Fruit fly (Drosophila melanogaster) whole organism, embryonic: ENCODE measurements around the gene CG7742.

Experiments used
- BEAF-32 ChIP-seq: fragments of 200-800 bp; sonication (Bioruptor generic); optimal IDR thresholded peaks from 3 replicates; lab custom pipeline; 2017; ENCODE audit warnings: missing biosample characterization, missing genetic modification characterization, mild to moderate bottlenecking, moderate library complexity, missing genetic modification reagents
- CG10274 ChIP-seq: fragments of 200-800 bp; sonication (Bioruptor generic); optimal IDR thresholded peaks from 3 replicates; lab custom pipeline; 2017; ENCODE audit warnings: missing biosample characterization, mild to moderate bottlenecking, missing genetic modification characterization
- CG10366 ChIP-seq: fragments of 200-800 bp; sonication (Bioruptor generic); IDR thresholded peaks from 2 replicates; pipeline ENCODE4 v1.3.6; 2022; ENCODE audit warnings: missing biosample characterization, missing genetic modification characterization
- CG10431 ChIP-seq: fragments of 200-800 bp; sonication (Bioruptor generic); optimal IDR thresholded peaks from 3 replicates; lab custom pipeline; 2018; ENCODE audit warnings: missing biosample characterization, mild to moderate bottlenecking, missing genetic modification characterization
- CG10462 ChIP-seq: fragments of 200-800 bp; sonication (Bioruptor generic); optimal IDR thresholded peaks from 2 replicates; lab custom pipeline; 2016; ENCODE audit warnings: missing biosample characterization, missing genetic modification characterization
- CG10543 ChIP-seq: fragments of 200-800 bp; sonication (Bioruptor generic); optimal IDR thresholded peaks from 3 replicates; lab custom pipeline; 2017; ENCODE audit warnings: missing biosample characterization, mild to moderate bottlenecking, missing genetic modification characterization, moderate library complexity
- CG10979 ChIP-seq: fragments of 200-800 bp; sonication (Bioruptor generic); optimal IDR thresholded peaks from 2 replicates; lab custom pipeline; 2018; ENCODE audit warnings: missing biosample characterization, mild to moderate bottlenecking, missing genetic modification characterization, moderate library complexity
- CG15601 ChIP-seq: fragments of 200-800 bp; sonication (Bioruptor generic); optimal IDR thresholded peaks from 3 replicates; lab custom pipeline; 2019; ENCODE audit warnings: missing biosample characterization, mild to moderate bottlenecking, missing genetic modification characterization, moderate library complexity
- CG2199 ChIP-seq: fragments of 200-800 bp; sonication (Bioruptor generic); IDR thresholded peaks from 3 replicates; pipeline ENCODE4 v1.3.6; 2022; ENCODE audit warnings: missing biosample characterization, missing genetic modification characterization
- CG32767 ChIP-seq: fragments of 200-800 bp; sonication (Bioruptor generic); IDR thresholded peaks from 2 replicates; pipeline ENCODE4 v1.3.6; 2022; ENCODE audit warnings: missing biosample characterization, missing genetic modification characterization
- CG34422 ChIP-seq: fragments of 200-800 bp; sonication (Bioruptor generic); IDR thresholded peaks from 3 replicates; pipeline ENCODE4 v1.3.6; 2022; ENCODE audit warnings: missing biosample characterization, missing genetic modification characterization
- CG5245 ChIP-seq: fragments of 200-800 bp; sonication (Bioruptor generic); optimal IDR thresholded peaks from 3 replicates; lab custom pipeline; 2016; ENCODE audit warnings: missing biosample characterization, missing genetic modification characterization
- CG6683 ChIP-seq: fragments of 200-800 bp; sonication (Bioruptor generic); optimal IDR thresholded peaks from 2 replicates; lab custom pipeline; 2017; ENCODE audit warnings: missing biosample characterization, mild to moderate bottlenecking, missing genetic modification characterization, missing genetic modification reagents
- CG7745 ChIP-seq: fragments of 200-800 bp; sonication (Bioruptor generic); optimal IDR thresholded peaks from 2 replicates; lab custom pipeline; 2018; ENCODE audit warnings: missing biosample characterization, mild to moderate bottlenecking, missing genetic modification characterization, moderate library complexity
- CG8089 ChIP-seq: fragments of 200-800 bp; sonication (Bioruptor generic); optimal IDR thresholded peaks from 3 replicates; lab custom pipeline; 2016; ENCODE audit warnings: missing biosample characterization, missing genetic modification characterization
- CG9609 ChIP-seq: fragments of 200-800 bp; sonication (Bioruptor generic); optimal IDR thresholded peaks from 3 replicates; lab custom pipeline; 2016; ENCODE audit warnings: missing biosample characterization, missing genetic modification characterization
- CG9727 ChIP-seq: fragments of 200-800 bp; sonication (Bioruptor generic); optimal IDR thresholded peaks from 3 replicates; lab custom pipeline; 2017; ENCODE audit warnings: missing biosample characterization, mild to moderate bottlenecking, missing genetic modification characterization
- Hmr ChIP-seq: fragments of 200-800 bp; sonication (Bioruptor generic); optimal IDR thresholded peaks from 3 replicates; lab custom pipeline; 2017; ENCODE audit warnings: mild to moderate bottlenecking, missing biosample characterization, missing genetic modification reagents, missing genetic modification characterization
- Kr ChIP-seq: fragments of 200-800 bp; sonication (Bioruptor generic); optimal IDR thresholded peaks from 2 replicates; lab custom pipeline; 2017; ENCODE audit warnings: missing biosample characterization, mild to moderate bottlenecking, missing genetic modification characterization
- Nf-YA ChIP-seq: fragments of 200-800 bp; sonication (Bioruptor generic); IDR thresholded peaks from 2 replicates; pipeline ENCODE4 v1.3.6; 2022; ENCODE audit warnings: missing biosample characterization, missing genetic modification characterization
- Nf-YB ChIP-seq: fragments of 200-800 bp; sonication (Bioruptor generic); optimal IDR thresholded peaks from 3 replicates; lab custom pipeline; 2019; ENCODE audit warnings: missing biosample characterization, mild to moderate bottlenecking, missing genetic modification characterization, moderate library complexity
- Oli ChIP-seq: fragments of 200-800 bp; sonication (Bioruptor generic); optimal IDR thresholded peaks from 2 replicates; lab custom pipeline; 2018; ENCODE audit warnings: missing biosample characterization, mild to moderate bottlenecking, missing genetic modification characterization, moderate library complexity
- Opbp ChIP-seq: fragments of 200-800 bp; sonication (Bioruptor generic); IDR thresholded peaks from 3 replicates; pipeline ENCODE4 v1.3.6; 2022; ENCODE audit warnings: missing biosample characterization, missing genetic modification characterization; ENCODE audit not compliant: partially characterized antibody
- Poxn ChIP-seq: fragments of 200-800 bp; sonication (Bioruptor generic); IDR thresholded peaks from 2 replicates; pipeline ENCODE4 v1.3.6; 2022; ENCODE audit warnings: missing biosample characterization, missing genetic modification characterization
- Sin3A ChIP-seq: fragments of >200 bp; optimal IDR thresholded peaks from 2 replicates; lab custom pipeline; 2018
- Trl ChIP-seq, 3 experiments: fragments of >200 bp in 2 of 3; fragments of 200-800 bp in 1 of 3; sonication (Bioruptor generic) in 1 of 3; optimal IDR thresholded peaks; 2 replicates in 1 of 3; 3 replicates in 2 of 3; lab custom pipeline; 2016 to 2017; ENCODE audit warnings: missing biosample characterization in 1 of 3, missing genetic modification characterization in 1 of 3
- Vsx1 ChIP-seq: fragments of 200-800 bp; sonication (Bioruptor generic); optimal IDR thresholded peaks from 2 replicates; lab custom pipeline; 2017; ENCODE audit warnings: missing biosample characterization, mild to moderate bottlenecking, missing genetic modification characterization, missing genetic modification reagents
- Xbp1 ChIP-seq: fragments of 200-800 bp; sonication (Bioruptor generic); optimal IDR thresholded peaks from 3 replicates; lab custom pipeline; 2016; ENCODE audit warnings: missing biosample characterization, mild to moderate bottlenecking, missing genetic modification characterization
- abd-A ChIP-seq: fragments of 200-800 bp; sonication (Bioruptor generic); optimal IDR thresholded peaks from 3 replicates; lab custom pipeline; 2019; ENCODE audit warnings: missing biosample characterization, mild to moderate bottlenecking, missing genetic modification characterization, moderate library complexity
- ap ChIP-seq: fragments of 200-800 bp; sonication (Bioruptor generic); IDR thresholded peaks from 2 replicates; pipeline ENCODE4 v1.3.6; 2022; ENCODE audit warnings: missing biosample characterization, missing genetic modification characterization
- ara ChIP-seq: fragments of 200-800 bp; sonication (Bioruptor generic); IDR thresholded peaks from 2 replicates; pipeline ENCODE4 v1.3.6; 2022; ENCODE audit warnings: missing biosample characterization, missing genetic modification characterization
- bcd ChIP-seq: fragments of 200-800 bp; sonication (Bioruptor generic); optimal IDR thresholded peaks from 2 replicates; lab custom pipeline; 2017; ENCODE audit warnings: missing biosample characterization, mild to moderate bottlenecking, missing genetic modification characterization
- cato ChIP-seq: fragments of 200-800 bp; sonication (Bioruptor generic); optimal IDR thresholded peaks from 2 replicates; lab custom pipeline; 2016; ENCODE audit warnings: missing biosample characterization, missing genetic modification characterization, borderline replicate concordance
- dpn ChIP-seq, 2 experiments: fragments of 200-800 bp; sonication (Bioruptor generic); optimal IDR thresholded peaks; 3 replicates each; lab custom pipeline; 2016; ENCODE audit warnings: missing biosample characterization in 2 of 2, missing genetic modification characterization in 2 of 2
- fd64A ChIP-seq: fragments of 200-800 bp; sonication (Bioruptor generic); optimal IDR thresholded peaks from 3 replicates; lab custom pipeline; 2018; ENCODE audit warnings: missing biosample characterization, mild to moderate bottlenecking, missing genetic modification characterization
- gfzf ChIP-seq: fragments of 200-800 bp; sonication (Bioruptor generic); optimal IDR thresholded peaks from 2 replicates; lab custom pipeline; 2016; ENCODE audit warnings: missing biosample characterization, mild to moderate bottlenecking, missing genetic modification characterization, moderate library complexity
- ham ChIP-seq: fragments of 200-800 bp; sonication (Bioruptor generic); IDR thresholded peaks from 2 replicates; pipeline ENCODE4 v1.3.6; 2022; ENCODE audit warnings: missing biosample characterization, missing genetic modification characterization
- ken ChIP-seq: fragments of 200-800 bp; sonication (Bioruptor generic); IDR thresholded peaks from 3 replicates; pipeline ENCODE4 v1.3.6; 2022; ENCODE audit warnings: missing biosample characterization, missing genetic modification characterization
- klu ChIP-seq: fragments of 200-800 bp; sonication (Bioruptor generic); IDR thresholded peaks from 2 replicates; pipeline ENCODE4 v1.3.6; 2022; ENCODE audit warnings: missing biosample characterization, missing genetic modification characterization
- lbe ChIP-seq: fragments of 200-800 bp; sonication (Bioruptor generic); optimal IDR thresholded peaks from 2 replicates; lab custom pipeline; 2016; ENCODE audit warnings: missing biosample characterization, mild to moderate bottlenecking, missing genetic modification characterization
- lilli ChIP-seq: fragments of 200-800 bp; sonication (Bioruptor generic); optimal IDR thresholded peaks from 3 replicates; lab custom pipeline; 2016; ENCODE audit warnings: missing biosample characterization, missing genetic modification characterization
- pan ChIP-seq, 4 experiments: fragments of >200 bp in 3 of 4; fragments of 200-800 bp in 1 of 4; sonication (Bioruptor generic) in 1 of 4; optimal IDR thresholded peaks in 3 of 4; IDR thresholded peaks in 1 of 4; 2 replicates each; pipeline versions ENCODE4 v1.3.6 to Lab custom; 2017 to 2022; ENCODE audit warnings: missing biosample characterization in 2 of 4, missing genetic modification characterization in 2 of 4, mixed read lengths in 1 of 4
- phol ChIP-seq: fragments of 200-800 bp; sonication (Bioruptor generic); optimal IDR thresholded peaks from 3 replicates; lab custom pipeline; 2018; ENCODE audit warnings: missing biosample characterization, mild to moderate bottlenecking, missing genetic modification characterization, moderate library complexity
- pum ChIP-seq: fragments of 200-800 bp; sonication (Bioruptor generic); optimal IDR thresholded peaks from 2 replicates; lab custom pipeline; 2016; ENCODE audit warnings: missing biosample characterization, missing genetic modification characterization
- ro ChIP-seq: fragments of 200-800 bp; sonication (Bioruptor generic); IDR thresholded peaks from 2 replicates; pipeline ENCODE4 v1.3.6; 2022; ENCODE audit warnings: missing biosample characterization, missing genetic modification characterization
- slp2 ChIP-seq: fragments of 200-800 bp; sonication (Bioruptor generic); optimal IDR thresholded peaks from 2 replicates; lab custom pipeline; 2016; ENCODE audit warnings: missing biosample characterization, missing genetic modification characterization
- trh ChIP-seq: fragments of 200-800 bp; sonication (Bioruptor generic); optimal IDR thresholded peaks from 2 replicates; lab custom pipeline; 2016; ENCODE audit warnings: missing biosample characterization, missing genetic modification characterization
- zf30C ChIP-seq: fragments of 200-800 bp; sonication (Bioruptor generic); optimal IDR thresholded peaks from 3 replicates; lab custom pipeline; 2018; ENCODE audit warnings: missing biosample characterization, mild to moderate bottlenecking, missing genetic modification characterization

The CG7742 gene

DNA sequence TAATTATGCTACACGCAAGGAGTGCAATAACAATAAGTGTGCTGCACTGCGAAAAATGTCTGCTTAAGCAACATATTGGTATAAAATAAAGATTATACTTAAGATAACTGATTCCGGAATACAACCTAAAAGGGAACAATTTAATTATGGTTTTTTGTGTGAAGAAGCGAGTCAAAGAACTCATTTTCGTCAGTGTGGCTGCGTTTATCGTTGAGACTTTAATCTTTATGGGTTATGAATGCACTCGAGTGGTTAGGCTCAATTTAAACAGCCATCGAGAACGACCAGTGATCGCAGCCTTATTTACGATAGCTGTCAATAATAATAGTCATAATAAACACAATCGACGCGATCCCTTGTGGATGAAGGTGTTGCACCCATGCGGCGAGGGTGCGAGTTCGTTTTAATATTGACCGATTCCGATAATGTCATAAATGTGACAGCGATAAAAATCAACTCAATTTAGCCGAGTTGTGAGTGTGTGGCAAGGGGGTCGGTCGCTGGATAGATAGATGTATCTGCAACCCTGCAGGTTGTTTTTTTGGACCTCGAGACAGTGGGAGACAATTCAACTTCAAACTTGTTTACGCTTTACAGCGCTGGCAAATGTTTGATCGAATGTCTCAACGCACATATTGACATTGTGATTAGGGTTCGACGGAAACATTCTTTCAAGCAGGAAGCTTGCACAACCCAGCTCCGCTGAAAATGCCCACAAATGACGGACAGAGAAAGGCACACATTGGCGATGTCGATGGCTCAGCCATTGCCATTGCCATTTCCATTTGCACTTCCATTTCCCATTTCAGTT is 41.4 kb upstream of the CG7742 start (continued):
- no peak for TF ChIP-seq ro (GFP tag; lab: Robert Waterston, UW)
- peak; percentile 14 for TF ChIP-seq pum (GFP tag; lab: Kevin White, UChicago)
- TF ChIP-seq Sin3A, result no peak
- no peak for TF ChIP-seq trh (GFP tag; lab: Kevin White, UChicago)
- TF ChIP-seq Xbp1 (GFP tag; lab: Kevin White, UChicago), result peak; percentile 32
- no peak for TF ChIP-seq bcd
- TF ChIP-seq Nf-YA (GFP tag; lab: Robert Waterston, UW), result 0 out of 2 replicates have a peak, but pooled peaks have one; percentile 18
- TF ChIP-seq CG8089 (GFP tag; lab: Kevin White, UChicago), result peak; percentile 64
- no peak for TF ChIP-seq pan (optimal IDR thresholded peaks at IDR 0.05; lab: Kevin White, UChicago)
- TF ChIP-seq pan (GFP tag; optimal IDR thresholded peaks at IDR 0.05 in 1 of 2, IDR thresholded peaks at IDR 0.05 in 1 of 2), result peak in 1 of 2 experiments; percentile 54
- no peak for TF ChIP-seq CG6683
- TF ChIP-seq Nf-YB, result peak; percentile 35
- no peak for TF ChIP-seq CG10274 (GFP tag; lab: Kevin White, UChicago)
- TF ChIP-seq CG10366 (GFP tag; lab: Robert Waterston, UW), result peak; percentile 24; the same call in 1 of the 2 replicates
- peak; percentile 72 for TF ChIP-seq CG9727 (GFP tag; lab: Kevin White, UChicago)
- TF ChIP-seq slp2, result peak; percentile 3
- TF ChIP-seq CG10979 (tag; lab: Kevin White, UChicago), result peak; percentile 60
- peak; percentile 32 for TF ChIP-seq lilli (GFP tag; lab: Kevin White, UChicago)
- no peak for TF ChIP-seq ham (GFP tag; lab: Robert Waterston, UW)
- TF ChIP-seq cato (GFP tag; lab: Kevin White, UChicago), result peak; percentile 8
- TF ChIP-seq CG10543 (GFP tag; lab: Kevin White, UChicago), result peak; percentile 28
- peak; percentile 83 for TF ChIP-seq Kr (GFP tag; lab: Kevin White, UChicago)
- TF ChIP-seq zf30C (GFP tag; lab: Kevin White, UChicago), result peak; percentile 13
- 0 out of 2 replicates have a peak, but pooled peaks have one; percentile 36 for TF ChIP-seq ap (GFP tag; lab: Robert Waterston, UW)
- peak; percentile 53 for TF ChIP-seq Vsx1 (GFP tag; lab: Kevin White, UChicago)
- TF ChIP-seq CG9609, result no peak
- peak; percentile 85 for TF ChIP-seq lbe (GFP tag; lab: Kevin White, UChicago)
- TF ChIP-seq CG5245 (GFP tag; lab: Kevin White, UChicago), result peak; percentile 4
- peak; percentile 14 for TF ChIP-seq CG10462 (GFP tag; lab: Kevin White, UChicago)
- no peak for TF ChIP-seq CG2199
- peak; percentile 15 to 21 for TF ChIP-seq dpn (GFP tag; optimal IDR thresholded peaks at IDR 0.05; lab: Kevin White, UChicago)
- TF ChIP-seq ken (GFP tag; lab: Robert Waterston, UW), result 0 out of 3 replicates have a peak, but pooled peaks have one; percentile 38
- no peak for TF ChIP-seq Trl (optimal IDR thresholded peaks at IDR 0.05; lab: Kevin White, UChicago)
- TF ChIP-seq Trl (GFP tag; optimal IDR thresholded peaks at IDR 0.05; lab: Kevin White, UChicago), result peak; percentile 48
- peak; percentile 85 for TF ChIP-seq CG7745 (tag; lab: Kevin White, UChicago)
- peak; percentile 29 for TF ChIP-seq abd-A (tag; lab: Kevin White, UChicago)
- no peak for TF ChIP-seq gfzf
- TF ChIP-seq CG32767 (GFP tag; lab: Robert Waterston, UW), result peak; percentile 22; the same call in 1 of the 2 replicates
- TF ChIP-seq phol, result peak; percentile 33
- TF ChIP-seq Opbp (GFP tag; lab: Robert Waterston, UW), result no peak
- TF ChIP-seq Hmr, result no peak
- peak; percentile 35 for TF ChIP-seq CG10431
- peak; percentile 62 for TF ChIP-seq CG15601 (tag; lab: Kevin White, UChicago)
- TF ChIP-seq ara (GFP tag; lab: Robert Waterston, UW), result peak; percentile 72; the same call in 1 of the 2 replicates
- no peak for TF ChIP-seq BEAF-32 (GFP tag; lab: Kevin White, UChicago)
- TF ChIP-seq Oli (tag; lab: Kevin White, UChicago), result peak; percentile 29
- TF ChIP-seq fd64A (GFP tag; lab: Kevin White, UChicago), result peak; percentile 75
- TF ChIP-seq CG34422 (GFP tag; lab: Robert Waterston, UW), result no peak
- TF ChIP-seq Poxn (GFP tag; lab: Robert Waterston, UW), result no peak
- no peak for TF ChIP-seq klu
